1 fruit fly cellular context compared by ENCODE assay signal in the genomic region with DNA sequence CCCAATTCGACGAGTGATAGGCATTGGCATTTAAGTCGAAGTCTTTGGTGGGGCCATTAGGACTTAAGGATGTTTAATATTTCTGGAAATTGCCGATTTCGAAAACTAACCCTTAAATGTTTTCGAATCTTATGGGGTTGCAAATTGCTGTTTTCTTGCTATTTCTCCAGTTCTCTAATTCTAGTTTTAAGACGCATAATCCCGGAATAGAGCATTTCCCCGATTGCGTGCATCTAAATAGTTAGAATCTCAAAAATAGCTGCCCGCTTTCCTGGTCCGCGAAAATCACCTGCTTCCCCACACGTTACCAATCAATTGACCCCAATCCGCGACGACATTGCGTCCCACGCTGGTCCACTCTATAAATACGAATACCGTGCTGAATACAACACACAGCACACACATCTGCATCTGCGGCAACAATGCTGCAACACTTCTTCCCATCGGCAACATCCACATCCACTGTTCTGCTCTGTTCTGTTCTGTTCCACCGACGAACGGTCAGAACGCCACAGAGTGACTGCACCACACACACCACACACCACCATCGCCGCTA.
TF ChIP-seq lines count a peak whose summit lies in the region.

A gene (plus strand): TSS at position 542 of the 556 bp plus-strand sequence.

TF ChIP-seq in whole organism, embryonic, 481 proteins besides CTCF, POLR2A, EP300 and RAD21 (continued from another document and continues in another):
- no peak for TF ChIP-seq Nf-YA (GFP tag; IDR thresholded peaks at IDR 0.05; lab: Robert Waterston, UW)
- TF ChIP-seq CG9437 (GFP tag; optimal IDR thresholded peaks at IDR 0.05; lab: Kevin White, UChicago): peak; percentile 90
- TF ChIP-seq Oaz (GFP tag; IDR thresholded peaks at IDR 0.05; lab: Robert Waterston, UW): no peak
- no peak for TF ChIP-seq prd (optimal IDR thresholded peaks at IDR 0.05; lab: Kevin White, UChicago)
- no peak for TF ChIP-seq prd (GFP tag; IDR thresholded peaks at IDR 0.05; lab: Robert Waterston, UW)
- TF ChIP-seq CG10543 (GFP tag; optimal IDR thresholded peaks at IDR 0.05; lab: Kevin White, UChicago): peak; percentile 74
- TF ChIP-seq btn (GFP tag; optimal IDR thresholded peaks at IDR 0.05; lab: Kevin White, UChicago): peak; percentile 76
- peak; percentile 66 for TF ChIP-seq CG12071 (GFP tag; optimal IDR thresholded peaks at IDR 0.05; lab: Kevin White, UChicago)
- TF ChIP-seq CG9876 (GFP tag; optimal IDR thresholded peaks at IDR 0.05; lab: Kevin White, UChicago): peak; percentile 79
- peak; percentile 83 for TF ChIP-seq Myb (GFP tag; optimal IDR thresholded peaks at IDR 0.05; lab: Kevin White, UChicago)
- TF ChIP-seq Xbp1 (GFP tag; optimal IDR thresholded peaks at IDR 0.05; lab: Kevin White, UChicago): peak; percentile 73
- no peak for TF ChIP-seq MBD-R2 (GFP tag; IDR thresholded peaks at IDR 0.05; lab: Robert Waterston, UW)
- TF ChIP-seq CG1024 (GFP tag; IDR thresholded peaks at IDR 0.05; lab: Robert Waterston, UW): no peak
- no peak for TF ChIP-seq CG6175 (GFP tag; IDR thresholded peaks at IDR 0.05; lab: Robert Waterston, UW)
- no peak for TF ChIP-seq Poxn (GFP tag; IDR thresholded peaks at IDR 0.05; lab: Robert Waterston, UW)
- TF ChIP-seq CG30403 (GFP tag; optimal IDR thresholded peaks at IDR 0.05; lab: Kevin White, UChicago): peak; percentile 93
- peak; percentile 70 for TF ChIP-seq pum (GFP tag; optimal IDR thresholded peaks at IDR 0.05; lab: Kevin White, UChicago)
- TF ChIP-seq Ets97D (GFP tag; optimal IDR thresholded peaks at IDR 0.05; lab: Kevin White, UChicago): no peak
- TF ChIP-seq pan (optimal IDR thresholded peaks at IDR 0.05; lab: Kevin White, UChicago): no peak
- TF ChIP-seq pan (GFP tag; optimal IDR thresholded peaks at IDR 0.05 in 1 of 2, IDR thresholded peaks at IDR 0.05 in 1 of 2): no peak
- TF ChIP-seq CG12391 (tag; optimal IDR thresholded peaks at IDR 0.05; lab: Kevin White, UChicago): peak; percentile 83
- TF ChIP-seq CG15479 (GFP tag; optimal IDR thresholded peaks at IDR 0.05; lab: Kevin White, UChicago): no peak
- peak; percentile 25 for TF ChIP-seq CG17186 (GFP tag; optimal IDR thresholded peaks at IDR 0.05; lab: Kevin White, UChicago)
- peak; percentile 79 for TF ChIP-seq CG6683 (GFP tag; optimal IDR thresholded peaks at IDR 0.05; lab: Kevin White, UChicago)
- TF ChIP-seq lov (optimal IDR thresholded peaks at IDR 0.05; lab: Kevin White, UChicago): peak; percentile 67
- TF ChIP-seq lov (GFP tag; IDR thresholded peaks at IDR 0.05; lab: Robert Waterston, UW): no peak
- peak; percentile 92 for TF ChIP-seq CHES-1-like (GFP tag; optimal IDR thresholded peaks at IDR 0.05; lab: Kevin White, UChicago)
- TF ChIP-seq sna (GFP tag; IDR thresholded peaks at IDR 0.05; lab: Robert Waterston, UW; ENCODE audit: partially characterized antibody): no peak
- peak; percentile 43 for TF ChIP-seq CG15696 (tag; optimal IDR thresholded peaks at IDR 0.05; lab: Kevin White, UChicago)
- peak; percentile 64 for TF ChIP-seq CG1603 (tag; optimal IDR thresholded peaks at IDR 0.05; lab: Kevin White, UChicago)
- TF ChIP-seq ham (GFP tag; IDR thresholded peaks at IDR 0.05; lab: Robert Waterston, UW): no peak
- no peak for TF ChIP-seq dati (GFP tag; IDR thresholded peaks at IDR 0.05; lab: Robert Waterston, UW)
- TF ChIP-seq pros (GFP tag; optimal IDR thresholded peaks at IDR 0.05; lab: Kevin White, UChicago): peak; percentile 63
- TF ChIP-seq nau (GFP tag; optimal IDR thresholded peaks at IDR 0.05; lab: Kevin White, UChicago): peak; percentile 87
- TF ChIP-seq CG3163 (GFP tag; optimal IDR thresholded peaks at IDR 0.05; lab: Kevin White, UChicago): peak; percentile 67
- TF ChIP-seq CG3065 (GFP tag; optimal IDR thresholded peaks at IDR 0.05; lab: Kevin White, UChicago): no peak
- no peak for TF ChIP-seq Rfx (GFP tag; IDR thresholded peaks at IDR 0.05; lab: Robert Waterston, UW)
- no peak for TF ChIP-seq CG14667 (GFP tag; IDR thresholded peaks at IDR 0.05; lab: Robert Waterston, UW)
- TF ChIP-seq CG18619 (GFP tag; optimal IDR thresholded peaks at IDR 0.05; lab: Kevin White, UChicago): peak; percentile 92
- no peak for TF ChIP-seq hb (GFP tag; IDR thresholded peaks at IDR 0.05; lab: Robert Waterston, UW; ENCODE audit: partially characterized antibody)
- peak; percentile 80 for TF ChIP-seq CG18476 (GFP tag; optimal IDR thresholded peaks at IDR 0.05; lab: Kevin White, UChicago)
- peak; percentile 55 for TF ChIP-seq CG33213 (GFP tag; optimal IDR thresholded peaks at IDR 0.05; lab: Kevin White, UChicago)
- peak; percentile 76 for TF ChIP-seq CG15601 (tag; optimal IDR thresholded peaks at IDR 0.05; lab: Kevin White, UChicago)
- peak; percentile 87 for TF ChIP-seq ERR (GFP tag; optimal IDR thresholded peaks at IDR 0.05; lab: Kevin White, UChicago)
- TF ChIP-seq MTF-1 (GFP tag; optimal IDR thresholded peaks at IDR 0.05; lab: Kevin White, UChicago; ENCODE audit: borderline replicate concordance): peak; percentile 61
- peak; percentile 84 for TF ChIP-seq CG16815 (GFP tag; optimal IDR thresholded peaks at IDR 0.05; lab: Kevin White, UChicago)
- TF ChIP-seq MESR4 (GFP tag; optimal IDR thresholded peaks at IDR 0.05; lab: Kevin White, UChicago): peak; percentile 5
- TF ChIP-seq cad (GFP tag; optimal IDR thresholded peaks at IDR 0.05; lab: Kevin White, UChicago): no peak
- peak; percentile 95 for TF ChIP-seq CG10147 (GFP tag; optimal IDR thresholded peaks at IDR 0.05; lab: Kevin White, UChicago)
- no peak for TF ChIP-seq CG14860 (GFP tag; IDR thresholded peaks at IDR 0.05; lab: Robert Waterston, UW; ENCODE audit: partially characterized antibody)
- TF ChIP-seq CG12219 (GFP tag; optimal IDR thresholded peaks at IDR 0.05; lab: Kevin White, UChicago): peak; percentile 84
- TF ChIP-seq CG1233 (GFP tag; optimal IDR thresholded peaks at IDR 0.05; lab: Kevin White, UChicago): peak; percentile 84
- no peak for TF ChIP-seq CG11247 (GFP tag; IDR thresholded peaks at IDR 0.05; lab: Robert Waterston, UW)
- no peak for TF ChIP-seq CG7372 (GFP tag; IDR thresholded peaks at IDR 0.05; lab: Robert Waterston, UW)
- no peak for TF ChIP-seq H2.0 (GFP tag; IDR thresholded peaks at IDR 0.05; lab: Robert Waterston, UW)
- TF ChIP-seq fd64A (GFP tag; optimal IDR thresholded peaks at IDR 0.05; lab: Kevin White, UChicago): no peak
- TF ChIP-seq Side (GFP tag; optimal IDR thresholded peaks at IDR 0.05; lab: Kevin White, UChicago): peak; percentile 80
- TF ChIP-seq Dfd (GFP tag; optimal IDR thresholded peaks at IDR 0.05; lab: Kevin White, UChicago): peak in 1 of 2 experiments; percentile 61
- peak; percentile 92 for TF ChIP-seq org-1 (GFP tag; optimal IDR thresholded peaks at IDR 0.05; lab: Kevin White, UChicago)
- peak; percentile 82 for TF ChIP-seq fd3F (GFP tag; optimal IDR thresholded peaks at IDR 0.05; lab: Kevin White, UChicago)
- peak; percentile 36 for TF ChIP-seq CG14965 (GFP tag; optimal IDR thresholded peaks at IDR 0.05; lab: Kevin White, UChicago; ENCODE audit: borderline replicate concordance)
- no peak for TF ChIP-seq BEAF-32 (GFP tag; optimal IDR thresholded peaks at IDR 0.05; lab: Kevin White, UChicago)
- no peak for TF ChIP-seq E2f1 (GFP tag; IDR thresholded peaks at IDR 0.05; lab: Robert Waterston, UW)
- TF ChIP-seq Tbp (GFP tag; optimal IDR thresholded peaks at IDR 0.05; lab: Kevin White, UChicago): no peak
- TF ChIP-seq Lim3 (GFP tag; IDR thresholded peaks at IDR 0.05; lab: Robert Waterston, UW): no peak
- no peak for TF ChIP-seq ato (GFP tag; IDR thresholded peaks at IDR 0.05; lab: Robert Waterston, UW; ENCODE audit: partially characterized antibody)
- TF ChIP-seq CG3838 (GFP tag; optimal IDR thresholded peaks at IDR 0.05; lab: Kevin White, UChicago): peak; percentile 64
- TF ChIP-seq her (GFP tag; optimal IDR thresholded peaks at IDR 0.05; lab: Kevin White, UChicago): peak; percentile 88
- peak; percentile 28 for TF ChIP-seq sd (tag; optimal IDR thresholded peaks at IDR 0.05; lab: Kevin White, UChicago)
- TF ChIP-seq pzg (GFP tag; optimal IDR thresholded peaks at IDR 0.05; lab: Kevin White, UChicago): no peak
- TF ChIP-seq gfzf (GFP tag; optimal IDR thresholded peaks at IDR 0.05; lab: Kevin White, UChicago): no peak
- peak; percentile 21 for TF ChIP-seq B-H2 (GFP tag; optimal IDR thresholded peaks at IDR 0.05; lab: Kevin White, UChicago)
- TF ChIP-seq HmgD (GFP tag; optimal IDR thresholded peaks at IDR 0.05; lab: Kevin White, UChicago): peak; percentile 52
- TF ChIP-seq CG8089 (GFP tag; optimal IDR thresholded peaks at IDR 0.05; lab: Kevin White, UChicago): peak; percentile 89
- TF ChIP-seq Bgb (GFP tag; IDR thresholded peaks at IDR 0.05; lab: Robert Waterston, UW; ENCODE audit: partially characterized antibody): no peak
- TF ChIP-seq CG8924 (tag; optimal IDR thresholded peaks at IDR 0.05; lab: Kevin White, UChicago): peak; percentile 82
- no peak for TF ChIP-seq gce (GFP tag; IDR thresholded peaks at IDR 0.05; lab: Robert Waterston, UW)
- TF ChIP-seq CG1647 (GFP tag; optimal IDR thresholded peaks at IDR 0.05; lab: Kevin White, UChicago): peak; percentile 72
- peak; percentile 76 for TF ChIP-seq unpg (GFP tag; optimal IDR thresholded peaks at IDR 0.05; lab: Kevin White, UChicago)
- peak; percentile 81 for TF ChIP-seq NC2β (GFP tag; optimal IDR thresholded peaks at IDR 0.05; lab: Kevin White, UChicago)
- peak; percentile 96 for TF ChIP-seq sens (GFP tag; lab: Kevin White, UChicago)
- TF ChIP-seq CG4404 (GFP tag; IDR thresholded peaks at IDR 0.05; lab: Robert Waterston, UW): no peak
- no peak for TF ChIP-seq CG14441 (GFP tag; IDR thresholded peaks at IDR 0.05; lab: Robert Waterston, UW)
- no peak for TF ChIP-seq Lpt (GFP tag; optimal IDR thresholded peaks at IDR 0.05; lab: Kevin White, UChicago)
- peak; percentile 16 for TF ChIP-seq trem (tag; optimal IDR thresholded peaks at IDR 0.05; lab: Kevin White, UChicago)
- no peak for TF ChIP-seq Neu2 (GFP tag; optimal IDR thresholded peaks at IDR 0.05; lab: Kevin White, UChicago; ENCODE audit: borderline replicate concordance)
- no peak for TF ChIP-seq Hr39 (optimal IDR thresholded peaks at IDR 0.05; lab: Kevin White, UChicago)
- TF ChIP-seq CG3407 (GFP tag; optimal IDR thresholded peaks at IDR 0.05; lab: Kevin White, UChicago): peak; percentile 70
- TF ChIP-seq tll (GFP tag; optimal IDR thresholded peaks at IDR 0.05; lab: Kevin White, UChicago): no peak
- no peak for TF ChIP-seq CG10366 (GFP tag; IDR thresholded peaks at IDR 0.05; lab: Robert Waterston, UW)
- peak; percentile 79 for TF ChIP-seq CG2875 (GFP tag; optimal IDR thresholded peaks at IDR 0.05; lab: Kevin White, UChicago)
- TF ChIP-seq exex (tag; optimal IDR thresholded peaks at IDR 0.05; lab: Kevin White, UChicago): no peak
- TF ChIP-seq ftz-f1 (GFP tag; optimal IDR thresholded peaks at IDR 0.05; lab: Kevin White, UChicago): no peak
- no peak for TF ChIP-seq chinmo (GFP tag; IDR thresholded peaks at IDR 0.05; lab: Robert Waterston, UW; ENCODE audit: partially characterized antibody)
- TF ChIP-seq Dip2 (GFP tag; IDR thresholded peaks at IDR 0.05; lab: Robert Waterston, UW): no peak
- no peak for TF ChIP-seq HLH3B (GFP tag; IDR thresholded peaks at IDR 0.05; lab: Robert Waterston, UW)
- peak; percentile 64 for TF ChIP-seq dmrt11E (tag; optimal IDR thresholded peaks at IDR 0.05; lab: Kevin White, UChicago)
- TF ChIP-seq pb (GFP tag; optimal IDR thresholded peaks at IDR 0.05; lab: Kevin White, UChicago): peak; percentile 70
- peak; percentile 75 for TF ChIP-seq CG10979 (tag; optimal IDR thresholded peaks at IDR 0.05; lab: Kevin White, UChicago)
- peak in 1 of 2 experiments; percentile 7 for TF ChIP-seq insv (GFP tag; optimal IDR thresholded peaks at IDR 0.05; lab: Kevin White, UChicago)
- peak; percentile 94 for TF ChIP-seq CG11504 (tag; optimal IDR thresholded peaks at IDR 0.05; lab: Kevin White, UChicago)
- TF ChIP-seq eve (GFP tag; optimal IDR thresholded peaks at IDR 0.05; lab: Kevin White, UChicago): no peak
- peak; percentile 79 for TF ChIP-seq Mes4 (GFP tag; optimal IDR thresholded peaks at IDR 0.05; lab: Kevin White, UChicago)
- no peak for TF ChIP-seq bowl (GFP tag; IDR thresholded peaks at IDR 0.05; lab: Robert Waterston, UW)
- no peak for TF ChIP-seq HLH4C (GFP tag; IDR thresholded peaks at IDR 0.05; lab: Robert Waterston, UW; ENCODE audit: partially characterized antibody)
- no peak for TF ChIP-seq CG3726 (GFP tag; IDR thresholded peaks at IDR 0.05; lab: Robert Waterston, UW)
- peak; percentile 85 for TF ChIP-seq nmo (GFP tag; optimal IDR thresholded peaks at IDR 0.05; lab: Kevin White, UChicago)
- peak; percentile 20 for TF ChIP-seq CG34376 (GFP tag; optimal IDR thresholded peaks at IDR 0.05; lab: Kevin White, UChicago)
- no peak for TF ChIP-seq Ada2b (GFP tag; IDR thresholded peaks at IDR 0.05; lab: Robert Waterston, UW)
- TF ChIP-seq Dip3 (GFP tag; optimal IDR thresholded peaks at IDR 0.05; lab: Kevin White, UChicago): peak; percentile 87
- peak; percentile 41 for TF ChIP-seq CG2202 (tag; optimal IDR thresholded peaks at IDR 0.05; lab: Kevin White, UChicago)
- no peak for TF ChIP-seq slbo (GFP tag; IDR thresholded peaks at IDR 0.05; lab: Robert Waterston, UW)
- TF ChIP-seq Hmr (GFP tag; optimal IDR thresholded peaks at IDR 0.05; lab: Kevin White, UChicago): peak; percentile 94
- no peak for TF ChIP-seq chm (GFP tag; IDR thresholded peaks at IDR 0.05; lab: Robert Waterston, UW)
- peak; percentile 83 for TF ChIP-seq corto (GFP tag; optimal IDR thresholded peaks at IDR 0.05; lab: Kevin White, UChicago)
- TF ChIP-seq lbe (GFP tag; optimal IDR thresholded peaks at IDR 0.05; lab: Kevin White, UChicago): peak; percentile 89
- peak; percentile 31 for TF ChIP-seq CG15073 (GFP tag; optimal IDR thresholded peaks at IDR 0.05; lab: Kevin White, UChicago)
- TF ChIP-seq en (GFP tag; optimal IDR thresholded peaks at IDR 0.05; lab: Kevin White, UChicago): peak; percentile 82
- no peak for TF ChIP-seq CG13894 (tag; optimal IDR thresholded peaks at IDR 0.05; lab: Kevin White, UChicago)
- peak; percentile 65 for TF ChIP-seq CG10565 (GFP tag; optimal IDR thresholded peaks at IDR 0.05; lab: Kevin White, UChicago)
- no peak for TF ChIP-seq CG7963 (GFP tag; IDR thresholded peaks at IDR 0.05; lab: Robert Waterston, UW; ENCODE audit: partially characterized antibody)
- no peak for TF ChIP-seq z (GFP tag; IDR thresholded peaks at IDR 0.05; lab: Robert Waterston, UW)
- TF ChIP-seq CG17802 (tag; optimal IDR thresholded peaks at IDR 0.05; lab: Kevin White, UChicago): peak; percentile 21
- TF ChIP-seq Dref (GFP tag; IDR thresholded peaks at IDR 0.05; lab: Robert Waterston, UW): no peak
- TF ChIP-seq cg (GFP tag; optimal IDR thresholded peaks at IDR 0.05; lab: Kevin White, UChicago): peak; percentile 53
- TF ChIP-seq CG18011 (GFP tag; optimal IDR thresholded peaks at IDR 0.05; lab: Kevin White, UChicago): peak; percentile 80
- no peak for TF ChIP-seq CG9215 (GFP tag; IDR thresholded peaks at IDR 0.05; lab: Robert Waterston, UW)
